Worm (Caenorhabditis elegans) whole organism, young adult: Measurements from ENCODE around the gene ada-2.
A peak's percentile ranks its signal among the peaks of the same experiment; 100 is the strongest.

Source experiments
- B0019.2 ChIP-seq: fragments of 200-800 bp; sonication (Bioruptor generic); conservative IDR thresholded peaks from 2 replicates; pipeline ENCODE4 v1.3.6; 2022; ENCODE audit warnings: missing genetic modification reagents, missing genetic modification characterization, missing compliant biosample characterization
- B0261.1 ChIP-seq: sonication (generic microtip); optimal IDR thresholded peaks from 2 replicates; lab custom pipeline; 2016; ENCODE audit warnings: mild to moderate bottlenecking, missing genetic modification characterization, moderate library complexity, missing compliant biosample characterization
- F10E7.11 ChIP-seq: sonication (generic microtip); optimal IDR thresholded peaks from 2 replicates; lab custom pipeline; 2017; ENCODE audit warnings: mild to moderate bottlenecking, missing genetic modification characterization, moderate library complexity, missing compliant biosample characterization
- F37B4.10 ChIP-seq: fragments of 200-800 bp; sonication (Bioruptor generic); IDR thresholded peaks from 2 replicates; pipeline ENCODE4 v1.3.6; 2022; ENCODE audit warnings: missing genetic modification characterization, missing compliant biosample characterization
- F49E8.2 ChIP-seq: sonication (generic microtip); optimal IDR thresholded peaks from 3 replicates; lab custom pipeline; 2017; ENCODE audit warnings: missing genetic modification characterization, mild to moderate bottlenecking, missing compliant biosample characterization, antibody characterized with exemption, moderate library complexity; ENCODE audit not compliant: insufficient read depth
- F57A8.1 ChIP-seq: fragments of 200-800 bp; sonication (Bioruptor generic); optimal IDR thresholded peaks from 2 replicates; lab custom pipeline; 2018; ENCODE audit warnings: mild to moderate bottlenecking, missing genetic modification characterization, moderate library complexity, missing compliant biosample characterization
- F57C9.4 ChIP-seq: sonication (generic microtip); optimal IDR thresholded peaks from 2 replicates; lab custom pipeline; 2017; ENCODE audit warnings: mild to moderate bottlenecking, missing genetic modification characterization, missing compliant biosample characterization
- K11D2.4 ChIP-seq: fragments of 200-800 bp; sonication (Bioruptor generic); IDR thresholded peaks from 2 replicates; pipeline ENCODE4 v1.3.6; 2022; ENCODE audit warnings: missing genetic modification reagents, missing genetic modification characterization, missing compliant biosample characterization
- Y67H2A.10 ChIP-seq: fragments of 200-800 bp; sonication (Bioruptor generic); conservative IDR thresholded peaks from 2 replicates; pipeline ENCODE4 v1.3.6; 2022; ENCODE audit warnings: missing genetic modification reagents, missing genetic modification characterization, missing compliant biosample characterization
- Y79H2A.3 ChIP-seq: fragments of 200-800 bp; sonication (Bioruptor generic); conservative IDR thresholded peaks from 2 replicates; pipeline ENCODE4 v1.3.6; 2022; ENCODE audit warnings: missing genetic modification reagents, missing genetic modification characterization, missing compliant biosample characterization
- Y95B8A.8 ChIP-seq: fragments of 200-800 bp; sonication (Bioruptor generic); IDR thresholded peaks from 2 replicates; pipeline ENCODE4 v1.3.6; 2022; ENCODE audit warnings: missing genetic modification reagents, missing genetic modification characterization, missing compliant biosample characterization
- ama-1 ChIP-seq, 3 experiments: fragments of 150-350 bp in 1 of 3; sonication (generic microtip) in 2 of 3; optimal IDR thresholded peaks; 2 replicates each; lab custom pipeline; 2014 to 2018; ENCODE audit warnings: missing biosample characterization in 2 of 3, missing genetic modification characterization in 2 of 3, missing genetic modification reagents in 2 of 3
- aptf-3 ChIP-seq: fragments of 200-800 bp; sonication (Bioruptor generic); IDR thresholded peaks from 2 replicates; pipeline ENCODE4 v1.3.6; 2022; ENCODE audit warnings: missing genetic modification characterization, missing compliant biosample characterization
- atf-7 ChIP-seq: sonication (generic microtip); optimal IDR thresholded peaks from 2 replicates; lab custom pipeline; 2017; ENCODE audit warnings: mild to moderate bottlenecking, missing genetic modification characterization, missing compliant biosample characterization
- attf-5 ChIP-seq: fragments of 200-800 bp; sonication (Bioruptor generic); optimal IDR thresholded peaks from 2 replicates; lab custom pipeline; 2018; ENCODE audit warnings: mild to moderate bottlenecking, missing genetic modification characterization, missing compliant biosample characterization
- bed-2 ChIP-seq: fragments of 200-800 bp; sonication (Bioruptor generic); IDR thresholded peaks from 2 replicates; pipeline ENCODE4 v1.3.6; 2022; ENCODE audit warnings: missing genetic modification reagents, missing genetic modification characterization, missing compliant biosample characterization
- egl-18 ChIP-seq: fragments of 200-800 bp; sonication (Bioruptor generic); IDR thresholded peaks from 2 replicates; pipeline ENCODE4 v1.3.6; 2022; ENCODE audit warnings: missing genetic modification reagents, missing genetic modification characterization, missing compliant biosample characterization
- ekl-4 ChIP-seq: fragments of 200-800 bp; sonication (Bioruptor generic); IDR thresholded peaks from 2 replicates; pipeline ENCODE4 v1.3.6; 2022; ENCODE audit warnings: missing genetic modification reagents, missing genetic modification characterization, missing compliant biosample characterization
- lag-1 ChIP-seq: fragments of 200-800 bp; sonication (Bioruptor generic); IDR thresholded peaks from 2 replicates; pipeline ENCODE4 v1.3.6; 2022; ENCODE audit warnings: missing genetic modification reagents, missing genetic modification characterization, missing compliant biosample characterization
- let-607 ChIP-seq, 2 experiments: fragments of 200-800 bp in 1 of 2; sonication (Bioruptor generic) in 1 of 2; sonication (generic microtip) in 1 of 2; optimal IDR thresholded peaks; 2 replicates each; lab custom pipeline; 2016 to 2018; ENCODE audit warnings: mild to moderate bottlenecking in 2 of 2, missing compliant biosample characterization in 2 of 2, missing genetic modification characterization in 2 of 2, moderate library complexity in 2 of 2, missing genotype in 1 of 2
- lin-26 ChIP-seq: fragments of 200-800 bp; sonication (Bioruptor generic); IDR thresholded peaks from 2 replicates; pipeline ENCODE4 v1.3.6; 2022; ENCODE audit warnings: missing genetic modification reagents, missing genetic modification characterization, missing compliant biosample characterization
- lin-40 ChIP-seq: sonication (generic microtip); optimal IDR thresholded peaks from 2 replicates; lab custom pipeline; 2016; ENCODE audit warnings: missing genetic modification characterization, mild to moderate bottlenecking, missing compliant biosample characterization, missing genotype, missing genetic modification reagents
- lin-54 ChIP-seq: fragments of 200-800 bp; sonication (Bioruptor generic); optimal IDR thresholded peaks from 2 replicates; lab custom pipeline; 2018; ENCODE audit warnings: mild to moderate bottlenecking, missing genetic modification characterization, missing compliant biosample characterization
- madf-10 ChIP-seq: sonication (generic microtip); optimal IDR thresholded peaks from 2 replicates; lab custom pipeline; 2016; ENCODE audit warnings: mild to moderate bottlenecking, missing genetic modification characterization, missing compliant biosample characterization
- madf-8 ChIP-seq: fragments of 200-800 bp; sonication (Bioruptor generic); conservative IDR thresholded peaks from 2 replicates; pipeline ENCODE4 v1.3.6; 2022; ENCODE audit warnings: missing genetic modification reagents, missing genetic modification characterization, missing compliant biosample characterization
- mxl-1 ChIP-seq: sonication (generic microtip); optimal IDR thresholded peaks from 2 replicates; lab custom pipeline; 2016; ENCODE audit warnings: missing genetic modification characterization, missing compliant biosample characterization
- nfya-1 ChIP-seq: sonication (generic microtip); optimal IDR thresholded peaks from 2 replicates; lab custom pipeline; 2017; ENCODE audit warnings: antibody characterized with exemption, missing compliant biosample characterization, missing genetic modification characterization, borderline replicate concordance; ENCODE audit not compliant: insufficient read depth
- nfya-2 ChIP-seq: fragments of 200-800 bp; sonication (Bioruptor generic); IDR thresholded peaks from 2 replicates; pipeline ENCODE4 v1.3.6; 2022; ENCODE audit warnings: missing genetic modification reagents, missing genetic modification characterization, missing compliant biosample characterization
- nfyb-1 ChIP-seq: fragments of 200-800 bp; sonication (Bioruptor generic); IDR thresholded peaks from 2 replicates; pipeline ENCODE4 v1.3.6; 2022; ENCODE audit warnings: missing genetic modification reagents, missing genetic modification characterization, missing compliant biosample characterization
- nhr-27 ChIP-seq: fragments of 200-800 bp; sonication (Bioruptor generic); optimal IDR thresholded peaks from 2 replicates; lab custom pipeline; 2018; ENCODE audit warnings: mild to moderate bottlenecking, missing genetic modification characterization, moderate library complexity, missing compliant biosample characterization
- nhr-80 ChIP-seq: sonication (generic microtip); optimal IDR thresholded peaks from 2 replicates; lab custom pipeline; 2016; ENCODE audit warnings: missing genetic modification characterization, missing compliant biosample characterization
- pha-4 ChIP-seq: fragments of 150-350 bp; sonication (generic microtip); optimal IDR thresholded peaks from 2 replicates; lab custom pipeline; 2014; ENCODE audit warnings: missing biosample characterization, missing genetic modification reagents, missing genetic modification characterization
- sdz-38 ChIP-seq: sonication (generic microtip); optimal IDR thresholded peaks from 2 replicates; lab custom pipeline; 2016; ENCODE audit warnings: missing genotype, missing genetic modification characterization, missing compliant biosample characterization
- snpc-3.4 ChIP-seq: sonication (generic microtip); optimal IDR thresholded peaks from 2 replicates; lab custom pipeline; 2017; ENCODE audit warnings: missing genetic modification characterization, mild to moderate bottlenecking, missing compliant biosample characterization, antibody characterized with exemption, moderate library complexity, missing genotype, missing genetic modification reagents
- ztf-22 ChIP-seq: fragments of 200-800 bp; sonication (Bioruptor generic); optimal IDR thresholded peaks from 2 replicates; lab custom pipeline; 2018; ENCODE audit warnings: mild to moderate bottlenecking, missing genetic modification characterization, moderate library complexity, missing compliant biosample characterization
- ztf-28 ChIP-seq: fragments of 200-800 bp; sonication (Bioruptor generic); IDR thresholded peaks from 2 replicates; pipeline ENCODE4 v1.3.6; 2022; ENCODE audit warnings: missing genetic modification reagents, missing genetic modification characterization, missing compliant biosample characterization
- ztf-3 ChIP-seq: fragments of 200-800 bp; sonication (Bioruptor generic); optimal IDR thresholded peaks from 2 replicates; lab custom pipeline; 2018; ENCODE audit warnings: mild to moderate bottlenecking, missing genetic modification characterization, missing compliant biosample characterization

Gene ada-2

ce11 chrII:7264675-7265074, 12.6 kb downstream of the ada-2 start:
- TF ChIP-seq aptf-3 (GFP tag; lab: Robert Waterston, UW), result no peak
- TF ChIP-seq nfya-1 (tag; lab: Kevin White, UChicago), result no peak
- no peak for TF ChIP-seq F49E8.2
- TF ChIP-seq ekl-4 (GFP tag; lab: Robert Waterston, UW), result no peak
- TF ChIP-seq nfyb-1 (GFP tag; lab: Robert Waterston, UW), result no peak
- TF ChIP-seq nfya-2 (GFP tag; lab: Robert Waterston, UW), result no peak
- no peak for TF ChIP-seq sdz-38 (tag; lab: Kevin White, UChicago)
- no peak for TF ChIP-seq atf-7
- TF ChIP-seq B0261.1 (tag; lab: Kevin White, UChicago), result no peak
- TF ChIP-seq F57A8.1 (GFP tag; lab: Kevin White, UChicago), result no peak
- no peak for TF ChIP-seq ztf-28 (GFP tag; lab: Robert Waterston, UW)
- TF ChIP-seq let-607 (tag; optimal IDR thresholded peaks at IDR 0.05; lab: Kevin White, UChicago), result peak in 1 of 2 experiments; percentile 4
- TF ChIP-seq attf-5, result no peak
- TF ChIP-seq pha-4, result peak; percentile 35
- TF ChIP-seq nhr-80, result peak; percentile 76
- TF ChIP-seq bed-2, result no peak
- no peak for TF ChIP-seq madf-10 (tag; lab: Kevin White, UChicago)

DNA sequence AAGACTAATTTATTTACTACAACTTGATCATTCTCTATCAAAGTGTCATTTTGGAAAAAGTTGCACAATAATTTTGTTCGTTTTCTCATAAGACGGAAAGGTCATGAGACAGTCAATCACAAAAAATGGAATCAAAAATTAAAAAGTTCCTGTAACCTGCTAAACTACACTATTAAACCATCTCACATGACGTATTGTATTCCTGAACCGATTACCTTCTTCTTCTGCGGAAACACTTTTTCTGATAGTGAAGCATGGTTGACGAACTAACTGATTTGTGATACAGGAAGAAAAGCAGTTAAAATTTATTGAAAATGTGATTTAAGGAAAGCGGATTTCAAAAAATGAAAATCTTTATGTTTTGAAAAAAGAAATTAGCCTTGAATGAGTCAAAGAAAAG, 17.7 kb downstream of the ada-2 start:
- no peak for TF ChIP-seq attf-5
- peak; percentile 62 for TF ChIP-seq nhr-80
- TF ChIP-seq, all 124 proteins: peak for 1

- TF ChIP-seq ztf-28 (GFP tag; lab: Robert Waterston, UW), result no peak
- TF ChIP-seq lin-40, result peak; percentile 35
These were observed 20.5 kb downstream of the ada-2 start for ce11 chrII:7272513-7272912.

ce11 chrII:7273517-7273916, 21.5 kb downstream of the ada-2 start:
- TF ChIP-seq nhr-80 (peak; percentile 56), F49E8.2 (no peak)

DNA sequence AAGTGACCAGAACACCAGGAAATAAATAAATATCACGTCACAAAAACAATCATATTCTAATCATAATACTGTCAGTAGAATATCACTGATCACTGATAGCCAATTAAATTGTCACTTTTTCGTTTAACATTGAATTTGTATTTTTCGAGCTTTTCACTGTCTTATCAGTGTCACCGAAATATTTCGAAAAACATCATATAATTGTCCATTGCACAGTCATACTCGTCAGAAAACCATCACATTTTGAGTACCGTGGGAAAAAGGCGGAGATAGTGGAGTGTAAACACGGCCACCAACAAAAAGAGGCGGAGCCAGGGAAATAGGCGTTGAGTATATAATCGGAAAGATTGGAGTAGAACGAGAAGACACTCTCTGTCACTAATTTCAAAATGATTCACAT, 25.2 kb downstream of the ada-2 start:
- TF ChIP-seq snpc-3.4 (tag; lab: Kevin White, UChicago) (no peak), ztf-22 (GFP tag; lab: Kevin White, UChicago) (peak; percentile 67), B0261.1 (tag; lab: Kevin White, UChicago) (no peak), atf-7 (peak; percentile 54), egl-18 (GFP tag; lab: Robert Waterston, UW) (no peak), K11D2.4 (no peak), ztf-3 (GFP tag; lab: Kevin White, UChicago) (no peak), Y79H2A.3 (GFP tag; lab: Robert Waterston, UW) (no peak), madf-8 (no peak), Y67H2A.10 (GFP tag; lab: Robert Waterston, UW) (no peak), nhr-27 (tag; lab: Kevin White, UChicago) (no peak), ekl-4 (GFP tag; lab: Robert Waterston, UW) (no peak), let-607 (tag; optimal IDR thresholded peaks at IDR 0.05; lab: Kevin White, UChicago) (peak in 1 of 2 experiments; percentile 22), nhr-80 (peak; percentile 90), B0019.2 (no peak), F10E7.11 (tag; lab: Kevin White, UChicago) (no peak)

- no peak for TF ChIP-seq Y95B8A.8 (GFP tag; lab: Robert Waterston, UW)
- TF ChIP-seq ama-1 (optimal IDR thresholded peaks at IDR 0.05; lab: Kevin White, UChicago), result no peak
- no peak for TF ChIP-seq ama-1 (GFP tag; optimal IDR thresholded peaks at IDR 0.05; lab: Kevin White, UChicago)
- TF ChIP-seq lin-54 (GFP tag; lab: Kevin White, UChicago), result no peak
- TF ChIP-seq lin-26, result no peak
- TF ChIP-seq snpc-3.4 (tag; lab: Kevin White, UChicago), result no peak
- no peak for TF ChIP-seq mxl-1
- no peak for TF ChIP-seq lag-1 (GFP tag; lab: Robert Waterston, UW)
- no peak for TF ChIP-seq ztf-28 (GFP tag; lab: Robert Waterston, UW)
- TF ChIP-seq F57C9.4 (tag; lab: Kevin White, UChicago), result no peak
- no peak for TF ChIP-seq F37B4.10 (GFP tag; lab: Robert Waterston, UW)
- TF ChIP-seq, all 124 proteins: peak for 0
These were observed 25.9 kb downstream of the ada-2 start for ce11 chrII:7277925-7278324.
